Fruit fly (Drosophila melanogaster) whole organism, embryonic: ENCODE results near the gene CG10584.
A peak's percentile ranks its signal among the peaks of the same experiment; 100 is the strongest.

Experiments used
- Awh ChIP-seq: fragments of 200-800 bp; sonication (Bioruptor generic); IDR thresholded peaks from 2 replicates; pipeline ENCODE4, ENCODE4 v1.3.6; 2022; ENCODE audit warnings: missing biosample characterization, missing genetic modification characterization
- Bgb ChIP-seq: fragments of 200-800 bp; sonication (Bioruptor generic); IDR thresholded peaks from 2 replicates; pipeline ENCODE4 v1.3.6; 2022; ENCODE audit warnings: missing biosample characterization, missing genetic modification characterization; ENCODE audit not compliant: partially characterized antibody
- CG1024 ChIP-seq: fragments of 200-800 bp; sonication (Bioruptor generic); IDR thresholded peaks from 2 replicates; pipeline ENCODE4 v1.3.6; 2022; ENCODE audit warnings: missing biosample characterization, missing genetic modification characterization
- CG10543 ChIP-seq: fragments of 200-800 bp; sonication (Bioruptor generic); optimal IDR thresholded peaks from 3 replicates; lab custom pipeline; 2017; ENCODE audit warnings: missing biosample characterization, mild to moderate bottlenecking, missing genetic modification characterization, moderate library complexity
- CG10565 ChIP-seq: fragments of 200-800 bp; sonication (Bioruptor generic); optimal IDR thresholded peaks from 3 replicates; lab custom pipeline; 2016; ENCODE audit warnings: missing biosample characterization, mild to moderate bottlenecking, missing genetic modification characterization
- CG11398 ChIP-seq: fragments of 200-800 bp; sonication (Bioruptor generic); optimal IDR thresholded peaks from 2 replicates; lab custom pipeline; 2016; ENCODE audit warnings: missing biosample characterization, missing genetic modification characterization
- CG12769 ChIP-seq: fragments of 200-800 bp; sonication (Bioruptor generic); optimal IDR thresholded peaks from 2 replicates; lab custom pipeline; 2019; ENCODE audit warnings: missing biosample characterization, mild to moderate bottlenecking, missing genetic modification characterization, moderate library complexity
- CG13296 ChIP-seq: fragments of 200-800 bp; sonication (Bioruptor generic); optimal IDR thresholded peaks from 3 replicates; lab custom pipeline; 2018; ENCODE audit warnings: missing biosample characterization, mild to moderate bottlenecking, missing genetic modification characterization
- CG13624 ChIP-seq: fragments of 200-800 bp; sonication (Bioruptor generic); optimal IDR thresholded peaks from 2 replicates; lab custom pipeline; 2016; ENCODE audit warnings: missing biosample characterization, missing genetic modification characterization
- CG14014 ChIP-seq: fragments of 200-800 bp; sonication (Bioruptor generic); IDR thresholded peaks from 2 replicates; pipeline ENCODE4 v1.3.6; 2022; ENCODE audit warnings: missing biosample characterization, missing genetic modification characterization
- CG15514 ChIP-seq: fragments of 200-800 bp; sonication (Bioruptor generic); optimal IDR thresholded peaks from 3 replicates; lab custom pipeline; 2017; ENCODE audit warnings: missing biosample characterization, missing genetic modification characterization, mild to moderate bottlenecking, moderate library complexity, missing genetic modification reagents
- CG1603 ChIP-seq: fragments of 200-800 bp; sonication (Bioruptor generic); optimal IDR thresholded peaks from 2 replicates; lab custom pipeline; 2019; ENCODE audit warnings: missing biosample characterization, mild to moderate bottlenecking, missing genetic modification characterization, moderate library complexity
- CG17385 ChIP-seq: fragments of 200-800 bp; sonication (Bioruptor generic); optimal IDR thresholded peaks from 3 replicates; lab custom pipeline; 2018; ENCODE audit warnings: missing biosample characterization, mild to moderate bottlenecking, missing genetic modification characterization
- CG17912 ChIP-seq: fragments of 200-800 bp; sonication (Bioruptor generic); optimal IDR thresholded peaks from 2 replicates; lab custom pipeline; 2018; ENCODE audit warnings: missing biosample characterization, mild to moderate bottlenecking, missing genetic modification characterization
- CG2875 ChIP-seq: fragments of 200-800 bp; sonication (Bioruptor generic); optimal IDR thresholded peaks from 2 replicates; lab custom pipeline; 2017; ENCODE audit warnings: missing biosample characterization, mild to moderate bottlenecking, missing genetic modification characterization, missing genetic modification reagents
- CG3281 ChIP-seq: fragments of 200-800 bp; sonication (Bioruptor generic); optimal IDR thresholded peaks from 3 replicates; lab custom pipeline; 2017; ENCODE audit warnings: missing biosample characterization, mild to moderate bottlenecking, missing genetic modification characterization
- CG34224 ChIP-seq: fragments of 200-800 bp; sonication (Bioruptor generic); IDR thresholded peaks from 3 replicates; pipeline ENCODE4 v1.3.6; 2022; ENCODE audit warnings: missing biosample characterization, missing genetic modification characterization; ENCODE audit not compliant: partially characterized antibody
- CG34376 ChIP-seq: fragments of 200-800 bp; sonication (Bioruptor generic); optimal IDR thresholded peaks from 2 replicates; lab custom pipeline; 2018; ENCODE audit warnings: missing biosample characterization, mild to moderate bottlenecking, missing genetic modification characterization
- CG4360 ChIP-seq: fragments of 200-800 bp; sonication (Bioruptor generic); IDR thresholded peaks from 2 replicates; pipeline ENCODE4 v1.3.6; 2022; ENCODE audit warnings: missing biosample characterization, missing genetic modification characterization
- CG4617 ChIP-seq: fragments of 200-800 bp; sonication (Bioruptor generic); optimal IDR thresholded peaks from 3 replicates; lab custom pipeline; 2016; ENCODE audit warnings: missing biosample characterization, missing genetic modification characterization, borderline replicate concordance
- CG6272 ChIP-seq: fragments of 200-800 bp; sonication (Bioruptor generic); IDR thresholded peaks from 2 replicates; pipeline ENCODE4 v1.3.6; 2022; ENCODE audit warnings: missing biosample characterization, missing genetic modification characterization
- CG7963 ChIP-seq: fragments of 200-800 bp; sonication (Bioruptor generic); IDR thresholded peaks from 3 replicates; pipeline ENCODE4 v1.3.6; 2022; ENCODE audit warnings: missing biosample characterization, missing genetic modification characterization; ENCODE audit not compliant: partially characterized antibody
- CG7987 ChIP-seq: fragments of 200-800 bp; sonication (Bioruptor generic); optimal IDR thresholded peaks from 2 replicates; lab custom pipeline; 2018; ENCODE audit warnings: missing biosample characterization, mild to moderate bottlenecking, missing genetic modification characterization, moderate library complexity
- CG9797 ChIP-seq: fragments of 200-800 bp; sonication (Bioruptor generic); optimal IDR thresholded peaks from 3 replicates; lab custom pipeline; 2018; ENCODE audit warnings: missing biosample characterization, mild to moderate bottlenecking, missing genetic modification characterization
- Dfd ChIP-seq, 2 experiments: fragments of >200 bp; optimal IDR thresholded peaks; 2 replicates each; lab custom pipeline; 2017; ENCODE audit warnings: missing biosample characterization in 2 of 2, missing genetic modification characterization in 2 of 2
- Fer1 ChIP-seq: fragments of 200-800 bp; sonication (Bioruptor generic); optimal IDR thresholded peaks from 2 replicates; lab custom pipeline; 2017; ENCODE audit warnings: missing biosample characterization, mild to moderate bottlenecking, missing genetic modification characterization
- Hand ChIP-seq: fragments of 200-800 bp; sonication (Bioruptor generic); optimal IDR thresholded peaks from 2 replicates; lab custom pipeline; 2017; ENCODE audit warnings: mild to moderate bottlenecking, missing biosample characterization, missing genetic modification reagents, missing genetic modification characterization
- Hmr ChIP-seq: fragments of 200-800 bp; sonication (Bioruptor generic); optimal IDR thresholded peaks from 3 replicates; lab custom pipeline; 2017; ENCODE audit warnings: mild to moderate bottlenecking, missing biosample characterization, missing genetic modification reagents, missing genetic modification characterization
- Hsf ChIP-seq: fragments of 200-800 bp; sonication (Bioruptor generic); optimal IDR thresholded peaks from 3 replicates; lab custom pipeline; 2016; ENCODE audit warnings: missing biosample characterization, missing genetic modification characterization
- MTF-1 ChIP-seq: fragments of 200-800 bp; sonication (Bioruptor generic); optimal IDR thresholded peaks from 2 replicates; lab custom pipeline; 2018; ENCODE audit warnings: missing biosample characterization, mild to moderate bottlenecking, missing genetic modification characterization, borderline replicate concordance
- Max ChIP-seq: fragments of 200-800 bp; sonication (Bioruptor generic); optimal IDR thresholded peaks from 2 replicates; lab custom pipeline; 2016; ENCODE audit warnings: missing biosample characterization, mild to moderate bottlenecking, missing genetic modification characterization
- Neu2 ChIP-seq: fragments of 200-800 bp; sonication (Bioruptor generic); optimal IDR thresholded peaks from 3 replicates; lab custom pipeline; 2016; ENCODE audit warnings: missing biosample characterization, missing genetic modification characterization, borderline replicate concordance
- Pdp1 ChIP-seq, 2 experiments: fragments of 200-800 bp; sonication (Bioruptor generic); optimal IDR thresholded peaks; 3 replicates each; lab custom pipeline; 2016; ENCODE audit warnings: missing biosample characterization in 2 of 2, missing genetic modification characterization in 2 of 2, mild to moderate bottlenecking in 1 of 2, moderate library complexity in 1 of 2
- Sry-β ChIP-seq: fragments of 200-800 bp; sonication (Bioruptor generic); optimal IDR thresholded peaks from 2 replicates; lab custom pipeline; 2018; ENCODE audit warnings: missing biosample characterization, mild to moderate bottlenecking, missing genetic modification characterization, moderate library complexity
- TFAM ChIP-seq: fragments of 200-800 bp; sonication (Bioruptor generic); optimal IDR thresholded peaks from 2 replicates; lab custom pipeline; 2017; ENCODE audit warnings: missing biosample characterization, missing genetic modification characterization, inconsistent platforms
- chinmo ChIP-seq: fragments of 200-800 bp; sonication (Bioruptor generic); IDR thresholded peaks from 4 replicates; pipeline ENCODE4 v1.3.6; 2022; ENCODE audit warnings: missing biosample characterization, missing genetic modification characterization; ENCODE audit not compliant: partially characterized antibody
- cwo ChIP-seq: fragments of 200-800 bp; sonication (Bioruptor generic); optimal IDR thresholded peaks from 3 replicates; lab custom pipeline; 2017; ENCODE audit warnings: missing biosample characterization, missing genetic modification characterization, mild to moderate bottlenecking, moderate library complexity, missing genetic modification reagents
- danr ChIP-seq: fragments of 200-800 bp; sonication (Bioruptor generic); IDR thresholded peaks from 2 replicates; pipeline ENCODE4 v1.3.6; 2022; ENCODE audit warnings: missing biosample characterization, missing genetic modification characterization
- inv ChIP-seq: fragments of 200-800 bp; sonication (Bioruptor generic); IDR thresholded peaks from 2 replicates; pipeline ENCODE4 v1.3.6; 2022; ENCODE audit warnings: missing biosample characterization, missing genetic modification characterization; ENCODE audit not compliant: partially characterized antibody
- phol ChIP-seq: fragments of 200-800 bp; sonication (Bioruptor generic); optimal IDR thresholded peaks from 3 replicates; lab custom pipeline; 2018; ENCODE audit warnings: missing biosample characterization, mild to moderate bottlenecking, missing genetic modification characterization, moderate library complexity
- sna ChIP-seq: fragments of 200-800 bp; sonication (Bioruptor generic); IDR thresholded peaks from 2 replicates; pipeline ENCODE4 v1.3.6; 2022; ENCODE audit warnings: missing biosample characterization, missing genetic modification characterization; ENCODE audit not compliant: partially characterized antibody
- sob ChIP-seq: fragments of 200-800 bp; sonication (Bioruptor generic); IDR thresholded peaks from 2 replicates; pipeline ENCODE4 v1.3.6; 2022; ENCODE audit warnings: missing biosample characterization, missing genetic modification characterization
- sug ChIP-seq: fragments of 200-800 bp; optimal IDR thresholded peaks from 2 replicates; lab custom pipeline; 2019; ENCODE audit warnings: missing biosample characterization, mild to moderate bottlenecking, missing genetic modification characterization, moderate library complexity
- unpg ChIP-seq: fragments of 200-800 bp; sonication (Bioruptor generic); optimal IDR thresholded peaks from 3 replicates; lab custom pipeline; 2018; ENCODE audit warnings: missing biosample characterization, mild to moderate bottlenecking, missing genetic modification characterization, moderate library complexity
- vnd ChIP-seq: fragments of 200-800 bp; sonication (Bioruptor generic); IDR thresholded peaks from 3 replicates; pipeline ENCODE4 v1.3.6; 2022; ENCODE audit warnings: missing biosample characterization, missing genetic modification characterization; ENCODE audit not compliant: partially characterized antibody
- vvl ChIP-seq: fragments of 200-800 bp; sonication (Bioruptor generic); IDR thresholded peaks from 2 replicates; pipeline ENCODE4 v1.3.6; 2022; ENCODE audit warnings: missing biosample characterization, missing genetic modification characterization
- zfh1 ChIP-seq: fragments of 200-800 bp; sonication (Bioruptor generic); IDR thresholded peaks from 3 replicates; pipeline ENCODE4 v1.3.6; 2022; ENCODE audit warnings: missing biosample characterization, missing genetic modification characterization
- zfh2 ChIP-seq: fragments of 200-800 bp; sonication (Bioruptor generic); optimal IDR thresholded peaks from 2 replicates; lab custom pipeline; 2016; ENCODE audit warnings: missing biosample characterization, missing genetic modification characterization

The CG10584 gene

dm6 chr3L:21058651-21059050 lies 27.5 kb upstream of the CG10584 start (continued):
- TF ChIP-seq CG13296 (GFP tag; lab: Kevin White, UChicago) (no peak), Bgb (GFP tag; lab: Robert Waterston, UW) (peak; percentile 53; the same call in 1 of the 2 replicates), CG1024 (GFP tag; lab: Robert Waterston, UW) (no peak), unpg (GFP tag; lab: Kevin White, UChicago) (no peak), CG7987 (peak; percentile 24), CG6272 (no peak), CG15514 (GFP tag; lab: Kevin White, UChicago) (peak; percentile 8), CG13624 (peak; percentile 10), zfh2 (peak; percentile 7), Dfd (GFP tag; optimal IDR thresholded peaks at IDR 0.05; lab: Kevin White, UChicago) (no peak), danr (GFP tag; lab: Robert Waterston, UW) (no peak), sob (GFP tag; lab: Robert Waterston, UW) (peak; percentile 47; the same call in 1 of the 2 replicates), CG4360 (GFP tag; lab: Robert Waterston, UW) (peak; percentile 62), CG11398 (GFP tag; lab: Kevin White, UChicago) (peak; percentile 21), CG34376 (peak; percentile 50), inv (GFP tag; lab: Robert Waterston, UW) (no peak), Sry-β (GFP tag; lab: Kevin White, UChicago) (no peak), CG17912 (GFP tag; lab: Kevin White, UChicago) (no peak), Hsf (no peak), cwo (GFP tag; lab: Kevin White, UChicago) (peak; percentile 7), CG4617 (no peak), MTF-1 (GFP tag; lab: Kevin White, UChicago) (peak; percentile 11), sna (GFP tag; lab: Robert Waterston, UW) (0 out of 2 replicates have a peak, but pooled peaks have one; percentile 24), chinmo (GFP tag; lab: Robert Waterston, UW) (peak; percentile 98), CG3281 (GFP tag; lab: Kevin White, UChicago) (no peak), CG10543 (peak; percentile 58), CG2875 (GFP tag; lab: Kevin White, UChicago) (peak; percentile 4), sug (tag; lab: Kevin White, UChicago) (peak; percentile 35), Max (GFP tag; lab: Kevin White, UChicago) (no peak), Neu2 (no peak), CG7963 (0 out of 3 replicates have a peak, but pooled peaks have one; percentile 32), CG1603 (no peak), CG17385 (GFP tag; lab: Kevin White, UChicago) (peak; percentile 85), CG14014 (GFP tag; lab: Robert Waterston, UW) (peak; percentile 39; the same call in 1 of the 2 replicates), phol (tag; lab: Kevin White, UChicago) (no peak), TFAM (GFP tag; lab: Kevin White, UChicago) (no peak), zfh1 (GFP tag; lab: Robert Waterston, UW) (0 out of 3 replicates have a peak, but pooled peaks have one; percentile 10), CG9797 (GFP tag; lab: Kevin White, UChicago) (no peak), Hand (no peak), vnd (GFP tag; lab: Robert Waterston, UW) (no peak), Pdp1 (GFP tag; optimal IDR thresholded peaks at IDR 0.05; lab: Kevin White, UChicago) (peak in 1 of 2 experiments; percentile 40), CG10565 (no peak), Fer1 (GFP tag; lab: Kevin White, UChicago) (peak; percentile 7), Hmr (peak; percentile 29), CG12769 (tag; lab: Kevin White, UChicago) (peak; percentile 65), vvl (GFP tag; lab: Robert Waterston, UW) (peak; percentile 62; the same call in 1 of the 2 replicates), CG34224 (peak; percentile 30; the same call in 1 of the 3 replicates), Awh (peak; percentile 53; the same call in 1 of the 2 replicates)
